Worm (Caenorhabditis elegans): ENCODE measurements around the gene F28C1.3.

F28C1.3 gene

DNA sequence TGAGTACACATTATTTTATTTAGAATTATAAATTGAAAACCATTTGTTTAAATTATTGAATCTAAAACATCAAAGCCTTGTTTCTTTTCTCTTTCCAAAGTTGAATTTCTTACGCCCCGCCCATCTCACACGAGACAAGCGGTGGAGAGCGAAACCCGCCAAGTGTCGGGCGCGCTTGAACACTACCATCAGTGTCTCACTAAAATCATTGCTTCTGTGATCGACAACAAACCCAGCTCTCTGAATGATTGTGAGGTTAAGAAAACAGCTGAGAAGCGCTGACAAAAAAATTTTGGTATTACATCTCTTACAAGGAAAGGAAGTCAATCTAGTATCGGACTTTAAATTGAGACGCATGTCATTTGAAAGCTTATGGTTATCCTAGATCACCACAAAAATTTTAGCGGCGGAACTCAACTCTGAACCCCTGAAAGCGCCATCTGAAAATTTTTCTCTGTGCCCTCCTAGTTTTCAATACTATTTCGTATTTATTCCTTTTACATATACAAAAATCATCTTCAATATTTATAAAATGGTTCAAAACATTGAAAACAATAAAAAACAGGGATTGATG, 22.7 kb downstream of the F28C1.3 start:
- TF ChIP-seq lin-39 (tag; optimal IDR thresholded peaks at IDR 0.05) (peak; percentile 70), egl-5 (tag; optimal IDR thresholded peaks at IDR 0.05) (no peak), unc-62 (GFP tag; optimal IDR thresholded peaks at IDR 0.05) (peak; percentile 50), elt-3 (tag; optimal IDR thresholded peaks at IDR 0.05) (no peak), pqm-1 (tag; optimal IDR thresholded peaks at IDR 0.05) (peak; percentile 54), lsy-12 (tag; optimal IDR thresholded peaks at IDR 0.05) (peak; percentile 61), hmg-11 (tag; optimal IDR thresholded peaks at IDR 0.05) (peak; percentile 68), nfya-1 (tag; optimal IDR thresholded peaks at IDR 0.05; ENCODE audit: insufficient read depth) (peak; percentile 74), nhr-76 (tag; optimal IDR thresholded peaks at IDR 0.05) (no peak), sea-2 (GFP tag; optimal IDR thresholded peaks at IDR 0.05) (no peak), mml-1 (tag; optimal IDR thresholded peaks at IDR 0.05) (no peak), nhr-11 (tag; optimal IDR thresholded peaks at IDR 0.05) (no peak), nhr-43 (tag; optimal IDR thresholded peaks at IDR 0.05; ENCODE audit: poor library complexity, severe bottlenecking) (peak; percentile 81), ceh-9 (tag; optimal IDR thresholded peaks at IDR 0.05) (no peak), elt-2 (tag; optimal IDR thresholded peaks at IDR 0.05) (peak; percentile 58), nhr-12 (tag; optimal IDR thresholded peaks at IDR 0.05) (no peak), egl-27 (tag; optimal IDR thresholded peaks at IDR 0.05) (peak; percentile 0), fos-1 (tag; optimal IDR thresholded peaks at IDR 0.05) (peak; percentile 39), nhr-25 (tag; optimal IDR thresholded peaks at IDR 0.05) (peak; percentile 64), R02D3.7 (tag; optimal IDR thresholded peaks at IDR 0.05) (peak; percentile 57), tbx-2 (tag; optimal IDR thresholded peaks at IDR 0.05) (peak; percentile 51), ceh-16 (tag; optimal IDR thresholded peaks at IDR 0.05) (no peak), lin-15B (tag; optimal IDR thresholded peaks at IDR 0.05) (peak; percentile 41), ztf-11 (tag; optimal IDR thresholded peaks at IDR 0.05) (no peak), skn-1 (tag; optimal IDR thresholded peaks at IDR 0.05) (peak; percentile 25), jun-1 (tag; optimal IDR thresholded peaks at IDR 0.05) (peak; percentile 29), nhr-237 (tag; optimal IDR thresholded peaks at IDR 0.05) (no peak), ceh-82 (tag; optimal IDR thresholded peaks at IDR 0.05) (no peak), ama-1 (optimal IDR thresholded peaks at IDR 0.05) (peak; percentile 78), mdl-1 (tag; optimal IDR thresholded peaks at IDR 0.05) (no peak), zag-1 (tag; optimal IDR thresholded peaks at IDR 0.05) (no peak), eor-1 (tag; optimal IDR thresholded peaks at IDR 0.05) (no peak), aly-2 (tag; optimal IDR thresholded peaks at IDR 0.05) (no peak), fkh-2 (tag; optimal IDR thresholded peaks at IDR 0.05) (no peak), fkh-10 (GFP tag; optimal IDR thresholded peaks at IDR 0.05) (no peak), snpc-4 (tag; optimal IDR thresholded peaks at IDR 0.05) (peak; percentile 99), elt-1 (tag; optimal IDR thresholded peaks at IDR 0.05) (no peak), nhr-23 (tag; optimal IDR thresholded peaks at IDR 0.05) (peak; percentile 75), ceh-28 (tag; optimal IDR thresholded peaks at IDR 0.05) (peak; percentile 57), unc-39 (tag; optimal IDR thresholded peaks at IDR 0.05) (no peak), nhr-77 (tag; optimal IDR thresholded peaks at IDR 0.05) (peak; percentile 10), nhr-67 (tag; optimal IDR thresholded peaks at IDR 0.05) (no peak), daf-12 (tag; optimal IDR thresholded peaks at IDR 0.05) (no peak), pha-4 (tag; optimal IDR thresholded peaks at IDR 0.05) (peak; percentile 32), ZK546.5 (tag; optimal IDR thresholded peaks at IDR 0.05) (no peak), nhr-28 (tag; optimal IDR thresholded peaks at IDR 0.05) (no peak), ztf-4 (tag; optimal IDR thresholded peaks at IDR 0.05) (no peak)
